Worm (Caenorhabditis elegans): ENCODE data around the gene C40A11.6.

- TF ChIP-seq nhr-28 (tag; optimal IDR thresholded peaks at IDR 0.05) (no peak), blmp-1 (tag; optimal IDR thresholded peaks at IDR 0.05) (no peak), pha-4 (tag; optimal IDR thresholded peaks at IDR 0.05) (no peak), ces-1 (GFP tag; optimal IDR thresholded peaks at IDR 0.05) (no peak), lsy-2 (tag; optimal IDR thresholded peaks at IDR 0.05) (no peak), M03D4.4 (tag; optimal IDR thresholded peaks at IDR 0.05) (no peak), nhr-237 (tag; optimal IDR thresholded peaks at IDR 0.05) (no peak), mab-5 (tag; optimal IDR thresholded peaks at IDR 0.05) (no peak), mep-1 (tag; optimal IDR thresholded peaks at IDR 0.05) (no peak)
Observed at ce11 chrII:2192267-2192666, 46.8 kb upstream of the C40A11.6 start.
